Fruit fly (Drosophila melanogaster): ENCODE measurements around the gene Dysb.

Gene Dysb

DNA sequence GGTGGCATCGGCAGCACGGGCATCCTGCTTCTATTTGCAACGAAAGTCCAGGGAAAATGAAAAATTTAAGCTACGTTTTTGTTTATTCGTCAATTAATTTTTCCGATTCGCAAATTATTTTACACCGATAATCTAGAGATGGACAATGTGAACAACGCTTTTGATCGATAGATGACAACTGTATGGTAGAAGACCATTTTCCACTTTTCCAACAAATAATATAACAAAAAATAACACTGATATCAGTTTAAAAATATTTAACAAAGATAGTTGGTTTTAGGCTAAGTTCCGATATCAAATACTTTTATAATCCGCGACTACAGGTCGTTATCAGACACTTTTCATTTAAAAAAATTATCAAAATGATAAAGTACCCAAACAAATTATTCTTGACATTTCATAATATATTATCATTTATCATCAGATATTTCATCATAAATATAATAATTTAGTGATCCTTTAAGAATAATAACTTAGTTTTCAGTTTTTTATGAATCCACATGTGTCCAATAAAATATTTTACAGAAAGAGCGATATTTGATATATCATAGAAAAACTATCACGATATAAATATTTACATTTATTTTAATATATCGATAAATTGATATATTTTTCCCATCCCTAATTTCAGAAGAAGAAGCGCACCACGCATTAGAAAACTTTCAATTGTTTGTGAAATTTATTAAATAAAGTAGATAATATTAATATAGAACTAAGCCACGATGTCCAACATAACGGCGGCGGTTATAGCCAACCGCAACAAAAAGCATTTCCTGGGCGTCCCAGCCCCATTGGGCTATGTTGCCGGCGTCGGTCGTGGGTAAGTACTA lies 37.4 kb downstream of the Dysb start, which contains the start of the genes CSN1b and Prp6 (continued):
- TF ChIP-seq CG2129 (GFP tag; IDR thresholded peaks at IDR 0.05; ENCODE audit: partially characterized antibody) (peak; percentile 48; the same call in 1 of the 2 replicates), CG11695 (GFP tag; IDR thresholded peaks at IDR 0.05) (no peak), CHES-1-like (GFP tag; optimal IDR thresholded peaks at IDR 0.05) (no peak), CG4424 (GFP tag; optimal IDR thresholded peaks at IDR 0.05) (peak; percentile 33), CG30403 (GFP tag; optimal IDR thresholded peaks at IDR 0.05) (peak; percentile 37), phol (tag; optimal IDR thresholded peaks at IDR 0.05) (peak; percentile 36), Gug (GFP tag; IDR thresholded peaks at IDR 0.05) (no peak), Ssrp (tag; optimal IDR thresholded peaks at IDR 0.05) (no peak), CG4820 (GFP tag; optimal IDR thresholded peaks at IDR 0.05) (no peak), CG34224 (GFP tag; IDR thresholded peaks at IDR 0.05; ENCODE audit: partially characterized antibody) (peak; percentile 42), CG10654 (GFP tag; optimal IDR thresholded peaks at IDR 0.05) (no peak), inv (GFP tag; IDR thresholded peaks at IDR 0.05; ENCODE audit: partially characterized antibody) (peak; percentile 42; the same call in 1 of the 2 replicates), shn (GFP tag; optimal IDR thresholded peaks at IDR 0.05) (no peak), HLH54F (GFP tag; optimal IDR thresholded peaks at IDR 0.05) (no peak), dan (GFP tag; IDR thresholded peaks at IDR 0.05) (no peak), Xrp1 (GFP tag; IDR thresholded peaks at IDR 0.05) (no peak), NfI (GFP tag; optimal IDR thresholded peaks at IDR 0.05) (no peak), trh (GFP tag; optimal IDR thresholded peaks at IDR 0.05) (no peak), lilli (GFP tag; optimal IDR thresholded peaks at IDR 0.05) (no peak), CG10267 (tag; optimal IDR thresholded peaks at IDR 0.05) (peak; percentile 27), CG14710 (tag; optimal IDR thresholded peaks at IDR 0.05) (peak; percentile 60), Doc3 (GFP tag; IDR thresholded peaks at IDR 0.05; ENCODE audit: partially characterized antibody) (peak; percentile 52; the same call in 2 of the 3 replicates), Dref (GFP tag; IDR thresholded peaks at IDR 0.05) (peak; percentile 65), pzg (GFP tag; optimal IDR thresholded peaks at IDR 0.05) (peak; percentile 13), CG14860 (GFP tag; IDR thresholded peaks at IDR 0.05; ENCODE audit: partially characterized antibody) (0 out of 3 replicates have a peak, but pooled peaks have one; percentile 48), HLH4C (GFP tag; IDR thresholded peaks at IDR 0.05; ENCODE audit: partially characterized antibody) (peak; percentile 42; the same call in 1 of the 3 replicates), MBD-R2 (GFP tag; IDR thresholded peaks at IDR 0.05) (peak; percentile 64), CG4707 (GFP tag; optimal IDR thresholded peaks at IDR 0.05) (no peak), CG12236 (GFP tag; optimal IDR thresholded peaks at IDR 0.05) (no peak), trem (tag; optimal IDR thresholded peaks at IDR 0.05) (peak; percentile 32), ewg (GFP tag; optimal IDR thresholded peaks at IDR 0.05) (no peak), CG9817 (tag; optimal IDR thresholded peaks at IDR 0.05) (no peak), wdn (GFP tag; IDR thresholded peaks at IDR 0.05) (no peak), Dip2 (GFP tag; IDR thresholded peaks at IDR 0.05) (no peak), CoRest (tag; optimal IDR thresholded peaks at IDR 0.05) (peak; percentile 46), CG18619 (GFP tag; optimal IDR thresholded peaks at IDR 0.05) (no peak), gfzf (GFP tag; optimal IDR thresholded peaks at IDR 0.05) (no peak), lov (optimal IDR thresholded peaks at IDR 0.05) (no peak), lov (GFP tag; IDR thresholded peaks at IDR 0.05) (no peak)

- no peak for TF ChIP-seq ap (GFP tag; IDR thresholded peaks at IDR 0.05)
- no peak for TF ChIP-seq Dp (GFP tag; optimal IDR thresholded peaks at IDR 0.05)
- TF ChIP-seq Doc2 (GFP tag; IDR thresholded peaks at IDR 0.05): no peak
- TF ChIP-seq CG6791 (GFP tag; IDR thresholded peaks at IDR 0.05; ENCODE audit: partially characterized antibody): 0 out of 3 replicates have a peak, but pooled peaks have one; percentile 18
- TF ChIP-seq kni (GFP tag; optimal IDR thresholded peaks at IDR 0.05): no peak
Measured at dm6 chr3L:18911082-18911481, 43.5 kb downstream of the Dysb start, which contains the start of gene Ir75d. TSS of gene Ir75d (minus strand) at chr3L:18911182.
